Worm (Caenorhabditis elegans) whole organism, L3 larva: ENCODE measurements around the gene Y75B12B.3.

Experiments
- R02D3.7 ChIP-seq: fragments of 150-350 bp; optimal IDR thresholded peaks from 2 replicates; lab custom pipeline; 2014; ENCODE audit warnings: missing biosample characterization, missing genetic modification characterization
- ceh-16 ChIP-seq: sonication (generic microtip); optimal IDR thresholded peaks from 2 replicates; lab custom pipeline; 2017; ENCODE audit warnings: missing biosample characterization, missing genetic modification characterization
- ceh-28 ChIP-seq: fragments of 150-350 bp; optimal IDR thresholded peaks from 2 replicates; lab custom pipeline; 2014; ENCODE audit warnings: missing biosample characterization, missing genetic modification reagents, missing genetic modification characterization
- ceh-82 ChIP-seq: fragments of 150-350 bp; optimal IDR thresholded peaks from 2 replicates; lab custom pipeline; 2014; ENCODE audit warnings: missing biosample characterization, missing genetic modification characterization
- daf-12 ChIP-seq: fragments of 150-350 bp; optimal IDR thresholded peaks from 2 replicates; lab custom pipeline; 2014; ENCODE audit warnings: missing biosample characterization, missing genetic modification reagents, missing genetic modification characterization
- egl-27 ChIP-seq: sonication (generic microtip); optimal IDR thresholded peaks from 4 replicates; lab custom pipeline; 2017; ENCODE audit warnings: missing biosample characterization, missing genetic modification reagents, missing genetic modification characterization
- egl-5 ChIP-seq: fragments of 150-350 bp; optimal IDR thresholded peaks from 2 replicates; lab custom pipeline; 2017; ENCODE audit warnings: missing biosample characterization, missing genetic modification reagents, missing genetic modification characterization, inconsistent platforms
- elt-2 ChIP-seq: sonication (generic microtip); optimal IDR thresholded peaks from 2 replicates; lab custom pipeline; 2016; ENCODE audit warnings: missing genetic modification reagents, mild to moderate bottlenecking, missing genetic modification characterization, missing compliant biosample characterization
- elt-3 ChIP-seq, 3 experiments: fragments of 150-350 bp in 1 of 3; sonication (generic microtip) in 2 of 3; optimal IDR thresholded peaks; 2 replicates in 2 of 3; 4 replicates in 1 of 3; lab custom pipeline; 2014 to 2017; ENCODE audit warnings: missing biosample characterization in 3 of 3, missing genetic modification characterization in 3 of 3
- eor-1 ChIP-seq, 2 experiments: fragments of 150-350 bp; optimal IDR thresholded peaks; 2 replicates each; lab custom pipeline; 2014 to 2018; ENCODE audit warnings: missing biosample characterization in 2 of 2, missing genetic modification characterization in 2 of 2
- fkh-10 ChIP-seq: sonication (generic microtip); optimal IDR thresholded peaks from 2 replicates; lab custom pipeline; 2017; ENCODE audit warnings: missing biosample characterization, missing genetic modification reagents, missing genetic modification characterization
- fos-1 ChIP-seq: fragments of 150-350 bp; optimal IDR thresholded peaks from 2 replicates; lab custom pipeline; 2014; ENCODE audit warnings: missing biosample characterization, missing genetic modification characterization
- hmg-11 ChIP-seq: sonication (generic microtip); optimal IDR thresholded peaks from 2 replicates; lab custom pipeline; 2016; ENCODE audit warnings: missing genetic modification characterization, missing compliant biosample characterization
- jun-1 ChIP-seq: fragments of 150-350 bp; optimal IDR thresholded peaks from 2 replicates; lab custom pipeline; 2014; ENCODE audit warnings: missing biosample characterization, missing genetic modification reagents, missing genetic modification characterization
- lin-15B ChIP-seq: fragments of 150-350 bp; optimal IDR thresholded peaks from 2 replicates; lab custom pipeline; 2014; ENCODE audit warnings: missing biosample characterization, missing genetic modification characterization
- lin-39 ChIP-seq: fragments of 150-350 bp; optimal IDR thresholded peaks from 2 replicates; lab custom pipeline; 2018; ENCODE audit warnings: missing biosample characterization, missing genetic modification reagents, missing genetic modification characterization
- nfya-1 ChIP-seq: sonication (generic microtip); optimal IDR thresholded peaks from 2 replicates; lab custom pipeline; 2017; ENCODE audit warnings: missing genetic modification characterization, mild to moderate bottlenecking, missing compliant biosample characterization, antibody characterized with exemption, moderate library complexity; ENCODE audit not compliant: insufficient read depth
- nhr-23 ChIP-seq: fragments of 150-350 bp; optimal IDR thresholded peaks from 2 replicates; lab custom pipeline; 2014; ENCODE audit warnings: missing biosample characterization, missing genetic modification reagents, missing genetic modification characterization
- nhr-25 ChIP-seq: sonication (generic microtip); optimal IDR thresholded peaks from 2 replicates; lab custom pipeline; 2017; ENCODE audit warnings: missing biosample characterization, missing genetic modification characterization
- nhr-76 ChIP-seq: fragments of 150-350 bp; sonication (generic microtip); optimal IDR thresholded peaks from 5 replicates; lab custom pipeline; 2014; ENCODE audit warnings: missing biosample characterization, missing genetic modification characterization
- nhr-77 ChIP-seq: fragments of 150-350 bp; optimal IDR thresholded peaks from 2 replicates; lab custom pipeline; 2014; ENCODE audit warnings: missing biosample characterization, missing genetic modification characterization
- pha-4 ChIP-seq: fragments of 150-350 bp; optimal IDR thresholded peaks from 2 replicates; lab custom pipeline; 2014; ENCODE audit warnings: missing biosample characterization, missing genetic modification reagents, missing genetic modification characterization
- pqm-1 ChIP-seq: fragments of 150-350 bp; optimal IDR thresholded peaks from 2 replicates; lab custom pipeline; 2017; ENCODE audit warnings: missing biosample characterization, missing genetic modification characterization, inconsistent platforms
- sea-2 ChIP-seq: fragments of 150-350 bp; sonication (generic microtip); optimal IDR thresholded peaks from 4 replicates; lab custom pipeline; 2014; ENCODE audit warnings: missing biosample characterization, missing genetic modification reagents, missing genetic modification characterization
- skn-1 ChIP-seq: fragments of 150-350 bp; optimal IDR thresholded peaks from 2 replicates; lab custom pipeline; 2014; ENCODE audit warnings: missing biosample characterization, missing genetic modification characterization
- snpc-4 ChIP-seq: fragments of 150-350 bp; optimal IDR thresholded peaks from 2 replicates; lab custom pipeline; 2014; ENCODE audit warnings: missing biosample characterization, missing genetic modification characterization
- zag-1 ChIP-seq: fragments of 150-350 bp; optimal IDR thresholded peaks from 2 replicates; lab custom pipeline; 2014; ENCODE audit warnings: missing biosample characterization, missing genetic modification characterization

The Y75B12B.3 gene

DNA sequence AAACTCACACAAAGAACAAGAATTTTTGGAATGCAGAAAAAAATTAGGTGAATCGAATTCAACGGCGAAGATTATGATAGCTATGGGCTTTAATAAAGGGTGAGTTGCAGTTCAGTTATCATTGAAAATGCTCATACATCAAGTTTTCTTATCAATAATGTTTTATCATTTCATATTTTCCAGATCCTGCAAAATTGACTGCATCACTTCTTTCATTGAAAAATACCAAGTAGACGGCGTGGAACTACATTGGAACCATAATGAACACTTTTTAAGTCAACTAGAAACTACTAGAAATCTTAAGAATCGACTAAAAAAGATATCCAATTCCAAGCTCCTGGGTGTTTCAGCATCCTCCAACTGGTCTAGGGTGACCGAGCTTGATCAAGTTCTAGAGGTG lies 42.8 kb downstream of the Y75B12B.3 start, which contains the start of gene K08F9.1:
Gene K08F9.1 (minus strand): TSS at position 101 of the 400 bp plus-strand sequence.
- TF ChIP-seq sea-2 (GFP tag; lab: Kevin White, UChicago) (no peak), nhr-23 (tag; lab: Kevin White, UChicago) (no peak)

DNA sequence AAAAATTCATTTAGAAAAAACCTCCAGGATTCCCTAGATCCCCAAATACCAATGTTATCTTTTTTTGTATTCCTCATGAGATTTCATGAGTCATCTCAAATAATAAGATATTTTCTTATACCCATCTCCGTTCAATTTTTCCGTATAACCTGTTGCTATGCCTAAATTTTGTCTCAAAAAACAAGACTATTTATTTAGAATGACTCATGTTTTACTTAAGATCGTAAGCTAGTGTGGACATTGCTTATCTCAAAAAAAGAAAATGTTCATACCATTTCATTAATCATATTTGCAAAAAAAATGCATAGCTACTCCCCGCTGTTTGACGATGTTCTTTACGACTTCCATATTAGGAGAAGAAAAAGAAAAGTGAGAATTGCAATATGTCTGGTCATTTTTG lies 45.8 kb downstream of the Y75B12B.3 start, which contains the start of gene K08F9.3:
Gene K08F9.3 (plus strand): TSS at position 301 of the 400 bp plus-strand sequence.
- TF ChIP-seq elt-2 (tag; lab: Kevin White, UChicago), result no peak
- no peak for TF ChIP-seq ceh-28 (tag; lab: Kevin White, UChicago)
- no peak for TF ChIP-seq fos-1 (tag; lab: Kevin White, UChicago)
- no peak for TF ChIP-seq nfya-1
- TF ChIP-seq hmg-11 (tag; lab: Kevin White, UChicago), result no peak
- no peak for TF ChIP-seq pha-4 (tag; lab: Kevin White, UChicago)
- no peak for TF ChIP-seq eor-1 (tag; optimal IDR thresholded peaks at IDR 0.05; lab: Kevin White, UChicago)
- no peak for TF ChIP-seq R02D3.7 (tag; lab: Kevin White, UChicago)
- no peak for TF ChIP-seq snpc-4 (tag; lab: Kevin White, UChicago)
- TF ChIP-seq zag-1 (tag; lab: Kevin White, UChicago), result no peak
- TF ChIP-seq elt-3 (tag; optimal IDR thresholded peaks at IDR 0.05; lab: Kevin White, UChicago), result no peak
- no peak for TF ChIP-seq daf-12 (tag; lab: Kevin White, UChicago)

DNA sequence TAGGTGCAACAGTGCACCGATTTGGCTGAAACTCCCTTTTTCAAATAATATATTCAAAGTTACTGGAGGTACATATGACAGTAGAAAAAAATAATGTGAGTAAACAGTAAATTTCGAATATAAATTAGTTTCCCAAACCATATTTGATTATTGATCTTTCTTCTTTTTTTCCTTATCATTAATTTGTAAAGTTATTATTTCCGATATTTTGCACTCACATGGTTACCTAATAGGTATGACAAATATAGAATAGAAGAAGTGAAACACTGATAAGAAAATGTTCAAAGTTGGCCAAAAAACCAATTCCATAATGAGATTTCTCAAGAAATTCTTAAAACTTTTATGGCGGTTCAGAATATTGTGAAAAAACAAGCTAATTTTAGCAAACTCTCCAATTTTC lies 46.3 kb downstream of the Y75B12B.3 start:
- TF ChIP-seq fos-1 (tag; lab: Kevin White, UChicago), result no peak
- TF ChIP-seq elt-2 (tag; lab: Kevin White, UChicago), result peak; percentile 53
- TF ChIP-seq pha-4 (tag; lab: Kevin White, UChicago), result peak; percentile 60
- peak; percentile 53 for TF ChIP-seq pqm-1 (tag; lab: Kevin White, UChicago)

DNA sequence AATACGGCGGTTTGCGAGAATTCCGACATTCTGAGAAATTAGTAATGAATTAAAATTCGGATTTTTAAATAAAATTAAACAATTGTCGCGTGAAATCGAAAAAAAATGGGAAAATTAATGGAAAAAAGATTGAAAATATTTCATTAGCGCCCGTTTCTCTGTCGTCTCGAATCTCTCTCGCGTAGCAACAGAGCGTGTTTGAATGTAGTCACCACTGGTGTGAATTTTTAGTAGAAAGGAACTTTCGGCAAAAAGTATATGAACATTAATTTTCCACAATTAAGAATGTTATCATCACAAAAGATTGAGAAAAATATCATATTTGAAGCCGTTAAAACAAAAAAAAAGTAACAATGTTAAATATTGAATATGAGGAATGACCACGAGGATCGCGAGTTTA lies 49.3 kb downstream of the Y75B12B.3 start, which contains the start of gene aipl-1:
Gene aipl-1 (minus strand): TSS at position 30 of the 400 bp plus-strand sequence.
- peak; percentile 79 for TF ChIP-seq snpc-4 (tag; lab: Kevin White, UChicago)
- TF ChIP-seq skn-1 (tag; lab: Kevin White, UChicago), result peak; percentile 9
- TF ChIP-seq lin-15B (tag; lab: Kevin White, UChicago), result peak; percentile 94
- TF ChIP-seq ceh-82, result peak; percentile 34
- peak; percentile 74 for TF ChIP-seq pqm-1 (tag; lab: Kevin White, UChicago)
- no peak for TF ChIP-seq ceh-16 (tag; lab: Kevin White, UChicago)
- peak; percentile 75 for TF ChIP-seq nhr-23 (tag; lab: Kevin White, UChicago)
- TF ChIP-seq elt-2 (tag; lab: Kevin White, UChicago), result peak; percentile 43
- TF ChIP-seq zag-1 (tag; lab: Kevin White, UChicago), result no peak
- TF ChIP-seq nhr-25, result peak; percentile 66
- TF ChIP-seq egl-5, result peak; percentile 21
- no peak for TF ChIP-seq egl-27 (tag; lab: Kevin White, UChicago)
- TF ChIP-seq nhr-76 (tag; lab: Kevin White, UChicago), result no peak
- TF ChIP-seq lin-39 (tag; lab: Kevin White, UChicago), result peak; percentile 53
- peak in 1 of 3 experiments; percentile 66 for TF ChIP-seq elt-3 (tag; optimal IDR thresholded peaks at IDR 0.05; lab: Kevin White, UChicago)
- TF ChIP-seq ceh-28 (tag; lab: Kevin White, UChicago), result peak; percentile 42
- peak; percentile 60 for TF ChIP-seq fkh-10
- TF ChIP-seq nhr-77 (tag; lab: Kevin White, UChicago), result no peak
- TF ChIP-seq R02D3.7 (tag; lab: Kevin White, UChicago), result peak; percentile 69
- peak; percentile 84 for TF ChIP-seq nfya-1
- TF ChIP-seq pha-4 (tag; lab: Kevin White, UChicago), result peak; percentile 95
- peak; percentile 39 for TF ChIP-seq jun-1 (tag; lab: Kevin White, UChicago)
